Worm (Caenorhabditis elegans) whole organism, late embryonic: ENCODE results near the gene C34E11.2.

Experiments
- F13H6.1 ChIP-seq: sonication (generic microtip); optimal IDR thresholded peaks from 2 replicates; lab custom pipeline; 2016; ENCODE audit warnings: missing genetic modification characterization, missing compliant biosample characterization
- K02D7.2 ChIP-seq: sonication (generic microtip); optimal IDR thresholded peaks from 2 replicates; lab custom pipeline; 2017; ENCODE audit warnings: mild to moderate bottlenecking, missing genetic modification characterization, missing compliant biosample characterization
- K09A11.1 ChIP-seq: sonication (generic microtip); optimal IDR thresholded peaks from 2 replicates; lab custom pipeline; 2017; ENCODE audit warnings: antibody characterized with exemption, mild to moderate bottlenecking, missing genetic modification characterization, missing compliant biosample characterization; ENCODE audit not compliant: insufficient read depth
- T23F11.4 ChIP-seq: fragments of 200-800 bp; sonication (Bioruptor generic); optimal IDR thresholded peaks from 2 replicates; lab custom pipeline; 2018; ENCODE audit warnings: mild to moderate bottlenecking, missing genetic modification characterization, missing compliant biosample characterization
- ahr-1 ChIP-seq: sonication (generic microtip); optimal IDR thresholded peaks from 2 replicates; lab custom pipeline; 2016; ENCODE audit warnings: missing genetic modification characterization, missing compliant biosample characterization
- ceh-18 ChIP-seq: sonication (generic microtip); optimal IDR thresholded peaks from 2 replicates; lab custom pipeline; 2016; ENCODE audit warnings: missing genetic modification characterization, missing compliant biosample characterization
- ceh-2 ChIP-seq: sonication (generic microtip); optimal IDR thresholded peaks from 2 replicates; lab custom pipeline; 2016; ENCODE audit warnings: missing genotype, missing genetic modification characterization, missing compliant biosample characterization
- ceh-22 ChIP-seq: sonication (generic microtip); optimal IDR thresholded peaks from 2 replicates; lab custom pipeline; 2017; ENCODE audit warnings: missing biosample characterization, missing genetic modification characterization
- ceh-24 ChIP-seq: sonication (generic microtip); optimal IDR thresholded peaks from 2 replicates; lab custom pipeline; 2016; ENCODE audit warnings: mild to moderate bottlenecking, missing genetic modification characterization, missing compliant biosample characterization
- ceh-30 ChIP-seq: fragments of 150-350 bp; optimal IDR thresholded peaks from 2 replicates; lab custom pipeline; 2014; ENCODE audit warnings: missing biosample characterization, missing genetic modification characterization
- ceh-31 ChIP-seq: sonication (generic microtip); optimal IDR thresholded peaks from 2 replicates; lab custom pipeline; 2016; ENCODE audit warnings: missing genetic modification characterization, missing compliant biosample characterization
- ceh-34 ChIP-seq: sonication (generic microtip); optimal IDR thresholded peaks from 2 replicates; lab custom pipeline; 2016; ENCODE audit warnings: mild to moderate bottlenecking, missing genetic modification characterization, missing compliant biosample characterization
- ceh-45 ChIP-seq: fragments of 200-800 bp; sonication (Bioruptor generic); IDR thresholded peaks from 2 replicates; pipeline ENCODE4 v1.3.6; 2022; ENCODE audit warnings: missing genetic modification reagents, missing genetic modification characterization, missing compliant biosample characterization
- ceh-48 ChIP-seq: sonication (generic microtip); optimal IDR thresholded peaks from 2 replicates; lab custom pipeline; 2016; ENCODE audit warnings: missing genetic modification characterization, inconsistent platforms, missing compliant biosample characterization
- ceh-6 ChIP-seq: fragments of 200-800 bp; sonication (Bioruptor generic); optimal IDR thresholded peaks from 2 replicates; lab custom pipeline; 2018; ENCODE audit warnings: mild to moderate bottlenecking, missing genetic modification characterization, missing compliant biosample characterization
- che-1 ChIP-seq: sonication (generic microtip); optimal IDR thresholded peaks from 2 replicates; lab custom pipeline; 2016; ENCODE audit warnings: mild to moderate bottlenecking, missing genetic modification characterization, missing compliant biosample characterization
- dmd-4 ChIP-seq: sonication (generic microtip); optimal IDR thresholded peaks from 2 replicates; lab custom pipeline; 2016; ENCODE audit warnings: borderline replicate concordance, missing genetic modification characterization, missing compliant biosample characterization
- dve-1 ChIP-seq: sonication (generic microtip); optimal IDR thresholded peaks from 2 replicates; lab custom pipeline; 2017; ENCODE audit warnings: antibody characterized with exemption, mild to moderate bottlenecking, missing genetic modification characterization, missing compliant biosample characterization
- elt-2 ChIP-seq: sonication (generic microtip); optimal IDR thresholded peaks from 2 replicates; lab custom pipeline; 2016; ENCODE audit warnings: missing genetic modification reagents, missing genetic modification characterization, missing compliant biosample characterization
- hlh-13 ChIP-seq: fragments of 200-800 bp; sonication (Bioruptor generic); optimal IDR thresholded peaks from 2 replicates; lab custom pipeline; 2018; ENCODE audit warnings: mild to moderate bottlenecking, missing genetic modification characterization, missing compliant biosample characterization
- hlh-15 ChIP-seq: sonication (generic microtip); optimal IDR thresholded peaks from 2 replicates; lab custom pipeline; 2016; ENCODE audit warnings: missing genetic modification characterization, missing compliant biosample characterization
- hlh-30 ChIP-seq: sonication (generic microtip); optimal IDR thresholded peaks from 2 replicates; lab custom pipeline; 2017; ENCODE audit warnings: antibody characterized with exemption, missing genetic modification characterization, missing compliant biosample characterization; ENCODE audit not compliant: insufficient read depth
- hlh-6 ChIP-seq: sonication (generic microtip); optimal IDR thresholded peaks from 2 replicates; lab custom pipeline; 2016; ENCODE audit warnings: missing genotype, missing genetic modification characterization, missing compliant biosample characterization
- madf-2 ChIP-seq: sonication (generic microtip); optimal IDR thresholded peaks from 2 replicates; lab custom pipeline; 2017; ENCODE audit warnings: missing genetic modification characterization, missing compliant biosample characterization
- nfya-1 ChIP-seq: sonication (generic microtip); optimal IDR thresholded peaks from 2 replicates; lab custom pipeline; 2017; ENCODE audit warnings: missing genetic modification characterization, mild to moderate bottlenecking, missing compliant biosample characterization, antibody characterized with exemption, moderate library complexity
- odd-2 ChIP-seq: sonication (generic microtip); optimal IDR thresholded peaks from 2 replicates; lab custom pipeline; 2017; ENCODE audit warnings: antibody characterized with exemption, mild to moderate bottlenecking, missing genetic modification characterization, missing compliant biosample characterization
- pag-3 ChIP-seq: sonication (generic microtip); optimal IDR thresholded peaks from 2 replicates; lab custom pipeline; 2016; ENCODE audit warnings: missing compliant biosample characterization, missing genetic modification characterization, borderline replicate concordance
- pat-9 ChIP-seq: fragments of 200-800 bp; sonication (Bioruptor generic); optimal IDR thresholded peaks from 2 replicates; lab custom pipeline; 2018; ENCODE audit warnings: mild to moderate bottlenecking, missing genetic modification characterization, moderate library complexity, missing compliant biosample characterization
- pha-4 ChIP-seq: fragments of 150-350 bp; optimal IDR thresholded peaks from 2 replicates; lab custom pipeline; 2018; ENCODE audit warnings: missing biosample characterization, missing genetic modification reagents, missing genetic modification characterization
- pqm-1 ChIP-seq: sonication (generic microtip); optimal IDR thresholded peaks from 2 replicates; lab custom pipeline; 2016; ENCODE audit warnings: missing genetic modification characterization, missing compliant biosample characterization
- pros-1 ChIP-seq: fragments of 150-350 bp; optimal IDR thresholded peaks from 2 replicates; lab custom pipeline; 2014; ENCODE audit warnings: missing biosample characterization, missing genetic modification reagents, missing genetic modification characterization
- ref-2 ChIP-seq: sonication (generic microtip); optimal IDR thresholded peaks from 2 replicates; lab custom pipeline; 2016; ENCODE audit warnings: missing genetic modification characterization, missing compliant biosample characterization
- sdc-2 ChIP-seq: sonication (generic microtip); optimal IDR thresholded peaks from 2 replicates; lab custom pipeline; 2016; ENCODE audit warnings: missing genotype, missing genetic modification characterization, missing compliant biosample characterization
- sox-4 ChIP-seq: sonication (generic microtip); optimal IDR thresholded peaks from 2 replicates; lab custom pipeline; 2017; ENCODE audit warnings: mild to moderate bottlenecking, missing genetic modification characterization, inconsistent platforms, missing compliant biosample characterization
- syd-9 ChIP-seq: sonication (generic microtip); optimal IDR thresholded peaks from 2 replicates; lab custom pipeline; 2016; ENCODE audit warnings: mild to moderate bottlenecking, missing genetic modification characterization, moderate library complexity, missing compliant biosample characterization
- tbx-2 ChIP-seq: sonication (generic microtip); optimal IDR thresholded peaks from 2 replicates; lab custom pipeline; 2016; ENCODE audit warnings: missing genetic modification characterization, missing compliant biosample characterization
- tbx-7 ChIP-seq: sonication (generic microtip); optimal IDR thresholded peaks from 2 replicates; lab custom pipeline; 2016; ENCODE audit warnings: missing genotype, missing genetic modification characterization, missing compliant biosample characterization
- unc-3 ChIP-seq, 2 experiments: fragments of 200-800 bp in 1 of 2; sonication (Bioruptor generic) in 1 of 2; sonication (generic microtip) in 1 of 2; conservative IDR thresholded peaks in 1 of 2; optimal IDR thresholded peaks in 1 of 2; 2 replicates each; pipeline versions ENCODE4 v1.3.6 to Lab custom; 2016 to 2022; ENCODE audit warnings: missing compliant biosample characterization in 2 of 2, missing genetic modification characterization in 2 of 2, missing genetic modification reagents in 1 of 2
- unc-42 ChIP-seq: sonication (generic microtip); optimal IDR thresholded peaks from 2 replicates; lab custom pipeline; 2016; ENCODE audit warnings: missing genotype, missing genetic modification characterization, missing compliant biosample characterization
- unc-55 ChIP-seq: sonication (generic microtip); optimal IDR thresholded peaks from 2 replicates; lab custom pipeline; 2017; ENCODE audit warnings: missing biosample characterization, missing genetic modification reagents, missing genetic modification characterization
- zip-5 ChIP-seq: sonication (generic microtip); optimal IDR thresholded peaks from 2 replicates; lab custom pipeline; 2016; ENCODE audit warnings: missing genetic modification characterization, missing compliant biosample characterization

Gene C34E11.2

ce11 chrX:11798057-11798555 lies 16.4 kb downstream of the C34E11.2 start, which contains the start of gene rsd-3:
rsd-3 (plus strand) TSS chrX:11798505.
- TF ChIP-seq tbx-7 (tag; lab: Kevin White, UChicago): no peak
- TF ChIP-seq ceh-45: no peak
- TF ChIP-seq ceh-31 (tag; lab: Kevin White, UChicago): peak; percentile 77
- no peak for TF ChIP-seq pat-9 (tag; lab: Kevin White, UChicago)
- TF ChIP-seq hlh-15: no peak
- TF ChIP-seq ceh-6: no peak
- no peak for TF ChIP-seq ceh-22 (tag; lab: Kevin White, UChicago)
- no peak for TF ChIP-seq ref-2 (tag; lab: Kevin White, UChicago)
- TF ChIP-seq dmd-4 (tag; lab: Kevin White, UChicago): no peak
- TF ChIP-seq F13H6.1 (tag; lab: Kevin White, UChicago): peak; percentile 24
- TF ChIP-seq hlh-30: peak; percentile 21
- no peak for TF ChIP-seq K09A11.1 (tag; lab: Kevin White, UChicago)
- TF ChIP-seq ceh-48: peak; percentile 67
- no peak for TF ChIP-seq dve-1
- TF ChIP-seq che-1 (tag; lab: Kevin White, UChicago): no peak
- TF ChIP-seq pros-1 (tag; lab: Kevin White, UChicago): peak; percentile 28
- peak; percentile 21 for TF ChIP-seq ceh-18
- TF ChIP-seq zip-5 (tag; lab: Kevin White, UChicago): no peak
- peak; percentile 44 for TF ChIP-seq ceh-2 (tag; lab: Kevin White, UChicago)
- no peak for TF ChIP-seq syd-9
- no peak for TF ChIP-seq odd-2 (tag; lab: Kevin White, UChicago)
- TF ChIP-seq unc-55 (GFP tag; lab: Kevin White, UChicago): peak; percentile 47
- TF ChIP-seq pag-3: no peak
- no peak for TF ChIP-seq hlh-13 (GFP tag; lab: Kevin White, UChicago)
- no peak for TF ChIP-seq pha-4 (tag; lab: Kevin White, UChicago)
- peak; percentile 26 for TF ChIP-seq elt-2 (tag; lab: Kevin White, UChicago)
- TF ChIP-seq ceh-34 (tag; lab: Kevin White, UChicago): peak; percentile 62
- peak; percentile 81 for TF ChIP-seq sdc-2 (tag; lab: Kevin White, UChicago)
- no peak for TF ChIP-seq ceh-30 (tag; lab: Kevin White, UChicago)
- peak; percentile 83 for TF ChIP-seq tbx-2
- peak; percentile 63 for TF ChIP-seq nfya-1 (tag; lab: Kevin White, UChicago)
- TF ChIP-seq hlh-6 (tag; lab: Kevin White, UChicago): no peak
- TF ChIP-seq madf-2 (tag; lab: Kevin White, UChicago): no peak
- TF ChIP-seq ceh-24 (tag; lab: Kevin White, UChicago): no peak
- no peak for TF ChIP-seq ahr-1 (tag; lab: Kevin White, UChicago)
- TF ChIP-seq K02D7.2: no peak
- no peak for TF ChIP-seq unc-3 (GFP tag; conservative IDR thresholded peaks at IDR 0.05; lab: Robert Waterston, UW)
- no peak for TF ChIP-seq unc-3 (tag; optimal IDR thresholded peaks at IDR 0.05; lab: Kevin White, UChicago)
- TF ChIP-seq pqm-1 (tag; lab: Kevin White, UChicago): no peak
- TF ChIP-seq T23F11.4 (GFP tag; lab: Kevin White, UChicago): no peak
- TF ChIP-seq unc-42: peak; percentile 6
- TF ChIP-seq sox-4 (tag; lab: Kevin White, UChicago): no peak
- TF ChIP-seq, all 69 proteins: peak for 14

DNA sequence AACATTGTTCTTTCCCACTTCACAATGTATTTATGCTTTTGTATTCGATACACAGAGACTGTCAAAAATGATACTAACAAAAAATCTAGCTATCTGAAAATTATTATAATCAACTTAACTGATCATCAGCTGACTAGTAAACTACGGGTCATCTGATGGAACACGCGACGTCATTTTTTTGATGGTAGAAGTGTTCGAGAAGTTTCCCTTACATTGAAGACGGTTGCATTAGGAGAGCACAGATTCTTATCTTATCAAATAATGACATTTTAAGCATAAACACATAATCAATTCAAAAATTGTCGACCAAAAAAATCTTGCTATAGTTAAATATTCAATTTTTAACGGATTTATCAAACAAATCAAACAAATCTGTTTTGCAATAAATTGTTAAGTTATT lies 21.8 kb downstream of the C34E11.2 start:
- TF ChIP-seq ceh-24 (tag; lab: Kevin White, UChicago) (no peak), elt-2 (tag; lab: Kevin White, UChicago) (peak; percentile 48)
- TF ChIP-seq, all 69 proteins: peak for 1
